Fruit fly (Drosophila melanogaster) whole organism, embryonic: ENCODE measurements around the gene Roc1b.

Experiments
- BtbVII ChIP-seq: fragments of 200-800 bp; sonication (Bioruptor generic); optimal IDR thresholded peaks from 3 replicates; lab custom pipeline; 2017; ENCODE audit warnings: missing biosample characterization, mild to moderate bottlenecking, missing genetic modification characterization
- CG10462 ChIP-seq: fragments of 200-800 bp; sonication (Bioruptor generic); optimal IDR thresholded peaks from 2 replicates; lab custom pipeline; 2016; ENCODE audit warnings: missing biosample characterization, missing genetic modification characterization
- CG13894 ChIP-seq: fragments of 200-800 bp; sonication (Bioruptor generic); optimal IDR thresholded peaks from 3 replicates; lab custom pipeline; 2018; ENCODE audit warnings: missing biosample characterization, mild to moderate bottlenecking, missing genetic modification characterization, moderate library complexity
- CG17359 ChIP-seq: fragments of 200-800 bp; sonication (Bioruptor generic); optimal IDR thresholded peaks from 3 replicates; lab custom pipeline; 2018; ENCODE audit warnings: missing biosample characterization, mild to moderate bottlenecking, missing genetic modification characterization, moderate library complexity
- CG17385 ChIP-seq: fragments of 200-800 bp; sonication (Bioruptor generic); optimal IDR thresholded peaks from 3 replicates; lab custom pipeline; 2018; ENCODE audit warnings: missing biosample characterization, mild to moderate bottlenecking, missing genetic modification characterization
- CG18764 ChIP-seq: fragments of 200-800 bp; sonication (Bioruptor generic); optimal IDR thresholded peaks from 3 replicates; lab custom pipeline; 2016; ENCODE audit warnings: missing biosample characterization, missing genetic modification characterization
- CG2889 ChIP-seq: fragments of 200-800 bp; sonication (Bioruptor generic); IDR thresholded peaks from 3 replicates; pipeline ENCODE4 v1.3.6; 2022; ENCODE audit warnings: missing biosample characterization, missing genetic modification characterization
- CG30020 ChIP-seq: fragments of 200-800 bp; optimal IDR thresholded peaks from 2 replicates; lab custom pipeline; 2019; ENCODE audit warnings: missing biosample characterization, mild to moderate bottlenecking, missing genetic modification characterization, moderate library complexity
- CG30403 ChIP-seq: fragments of 200-800 bp; sonication (Bioruptor generic); optimal IDR thresholded peaks from 3 replicates; lab custom pipeline; 2016; ENCODE audit warnings: missing biosample characterization, missing genetic modification characterization
- CG31388 ChIP-seq: fragments of 200-800 bp; sonication (Bioruptor generic); optimal IDR thresholded peaks from 2 replicates; lab custom pipeline; 2016; ENCODE audit warnings: missing biosample characterization, missing genetic modification characterization
- CG3726 ChIP-seq: fragments of 200-800 bp; sonication (Bioruptor generic); IDR thresholded peaks from 3 replicates; pipeline ENCODE4, ENCODE4 v1.3.6; 2022; ENCODE audit warnings: missing biosample characterization, missing genetic modification characterization
- CG4328 ChIP-seq: fragments of 200-800 bp; sonication (Bioruptor generic); optimal IDR thresholded peaks from 3 replicates; lab custom pipeline; 2017; ENCODE audit warnings: missing biosample characterization, missing genetic modification reagents, missing genetic modification characterization
- CG4360 ChIP-seq: fragments of 200-800 bp; sonication (Bioruptor generic); IDR thresholded peaks from 2 replicates; pipeline ENCODE4 v1.3.6; 2022; ENCODE audit warnings: missing biosample characterization, missing genetic modification characterization
- CG7271 ChIP-seq: fragments of 200-800 bp; sonication (Bioruptor generic); optimal IDR thresholded peaks from 2 replicates; lab custom pipeline; 2018; ENCODE audit warnings: missing biosample characterization, mild to moderate bottlenecking, missing genetic modification characterization, moderate library complexity
- CG7745 ChIP-seq: fragments of 200-800 bp; sonication (Bioruptor generic); optimal IDR thresholded peaks from 2 replicates; lab custom pipeline; 2018; ENCODE audit warnings: missing biosample characterization, mild to moderate bottlenecking, missing genetic modification characterization, moderate library complexity
- CG9797 ChIP-seq: fragments of 200-800 bp; sonication (Bioruptor generic); optimal IDR thresholded peaks from 3 replicates; lab custom pipeline; 2018; ENCODE audit warnings: missing biosample characterization, mild to moderate bottlenecking, missing genetic modification characterization
- Camta ChIP-seq: fragments of 200-800 bp; sonication (Bioruptor generic); optimal IDR thresholded peaks from 2 replicates; lab custom pipeline; 2016; ENCODE audit warnings: missing biosample characterization, missing genetic modification characterization
- CkIIα-i1 ChIP-seq: fragments of 200-800 bp; sonication (Bioruptor generic); IDR thresholded peaks from 2 replicates; pipeline ENCODE4 v1.3.6; 2022; ENCODE audit warnings: missing biosample characterization, missing genetic modification characterization
- E2f1 ChIP-seq: fragments of 200-800 bp; sonication (Bioruptor generic); IDR thresholded peaks from 2 replicates; pipeline ENCODE4 v1.3.6; 2022; ENCODE audit warnings: missing biosample characterization, missing genetic modification characterization
- GATAe ChIP-seq: fragments of 200-800 bp; sonication (Bioruptor generic); conservative IDR thresholded peaks from 2 replicates; pipeline ENCODE4 v1.3.6; 2022; ENCODE audit warnings: missing biosample characterization, missing genetic modification characterization
- Hr3 ChIP-seq: fragments of 200-800 bp; sonication (Bioruptor generic); optimal IDR thresholded peaks from 3 replicates; lab custom pipeline; 2016; ENCODE audit warnings: missing biosample characterization, missing genetic modification characterization
- Hr51 ChIP-seq, 2 experiments: fragments of 200-800 bp; sonication (Bioruptor generic); optimal IDR thresholded peaks; 2 replicates in 1 of 2; 3 replicates in 1 of 2; lab custom pipeline; 2016 to 2018; ENCODE audit warnings: missing biosample characterization in 2 of 2, missing genetic modification characterization in 2 of 2, mild to moderate bottlenecking in 1 of 2, moderate library complexity in 1 of 2
- Jarid2 ChIP-seq: fragments of 200-800 bp; sonication (Bioruptor generic); optimal IDR thresholded peaks from 3 replicates; lab custom pipeline; 2017; ENCODE audit warnings: mild to moderate bottlenecking, missing biosample characterization, missing genetic modification reagents, missing genetic modification characterization
- Kr ChIP-seq: fragments of 200-800 bp; sonication (Bioruptor generic); optimal IDR thresholded peaks from 2 replicates; lab custom pipeline; 2017; ENCODE audit warnings: missing biosample characterization, mild to moderate bottlenecking, missing genetic modification characterization
- Lim3 ChIP-seq: fragments of 200-800 bp; sonication (Bioruptor generic); IDR thresholded peaks from 2 replicates; pipeline ENCODE4 v1.3.6; 2022; ENCODE audit warnings: missing biosample characterization, missing genetic modification characterization
- MESR4 ChIP-seq: fragments of 200-800 bp; sonication (Bioruptor generic); optimal IDR thresholded peaks from 2 replicates; lab custom pipeline; 2018; ENCODE audit warnings: missing biosample characterization, mild to moderate bottlenecking, missing genetic modification characterization, moderate library complexity
- NK7.1 ChIP-seq: fragments of 200-800 bp; sonication (Bioruptor generic); optimal IDR thresholded peaks from 3 replicates; lab custom pipeline; 2016; ENCODE audit warnings: missing biosample characterization, missing genetic modification characterization
- Nf-YA ChIP-seq: fragments of 200-800 bp; sonication (Bioruptor generic); IDR thresholded peaks from 2 replicates; pipeline ENCODE4 v1.3.6; 2022; ENCODE audit warnings: missing biosample characterization, missing genetic modification characterization
- Pdp1 ChIP-seq, 2 experiments: fragments of 200-800 bp; sonication (Bioruptor generic); optimal IDR thresholded peaks; 3 replicates each; lab custom pipeline; 2016; ENCODE audit warnings: missing biosample characterization in 2 of 2, missing genetic modification characterization in 2 of 2, mild to moderate bottlenecking in 1 of 2, moderate library complexity in 1 of 2
- Six4 ChIP-seq: fragments of 200-800 bp; sonication (Bioruptor generic); optimal IDR thresholded peaks from 2 replicates; lab custom pipeline; 2016; ENCODE audit warnings: missing biosample characterization, missing genetic modification characterization
- Sry-β ChIP-seq: fragments of 200-800 bp; sonication (Bioruptor generic); optimal IDR thresholded peaks from 2 replicates; lab custom pipeline; 2018; ENCODE audit warnings: missing biosample characterization, mild to moderate bottlenecking, missing genetic modification characterization, moderate library complexity
- al ChIP-seq: fragments of 200-800 bp; sonication (Bioruptor generic); IDR thresholded peaks from 2 replicates; pipeline ENCODE4 v1.3.6; 2022; ENCODE audit warnings: missing biosample characterization, missing genetic modification characterization
- aop ChIP-seq: fragments of 200-800 bp; sonication (Bioruptor generic); IDR thresholded peaks from 2 replicates; pipeline ENCODE4 v1.3.6; 2022; ENCODE audit warnings: missing biosample characterization, missing genetic modification characterization
- az2 ChIP-seq: fragments of 200-800 bp; sonication (Bioruptor generic); optimal IDR thresholded peaks from 3 replicates; lab custom pipeline; 2016; ENCODE audit warnings: missing biosample characterization, missing genetic modification characterization
- cas ChIP-seq: fragments of 200-800 bp; sonication (Bioruptor generic); IDR thresholded peaks from 2 replicates; pipeline ENCODE4 v1.3.6; 2022; ENCODE audit warnings: missing biosample characterization, missing genetic modification characterization
- corto ChIP-seq: fragments of 200-800 bp; sonication (Bioruptor generic); optimal IDR thresholded peaks from 2 replicates; lab custom pipeline; 2016; ENCODE audit warnings: missing biosample characterization, mild to moderate bottlenecking, missing genetic modification characterization, moderate library complexity
- crp ChIP-seq, 2 experiments: fragments of 200-800 bp; sonication (Bioruptor generic); optimal IDR thresholded peaks; 2 replicates in 1 of 2; 3 replicates in 1 of 2; lab custom pipeline; 2017; ENCODE audit warnings: missing biosample characterization in 2 of 2, missing genetic modification characterization in 2 of 2, mild to moderate bottlenecking in 1 of 2, moderate library complexity in 1 of 2
- disco-r ChIP-seq: fragments of 200-800 bp; sonication (Bioruptor generic); optimal IDR thresholded peaks from 2 replicates; lab custom pipeline; 2016; ENCODE audit warnings: missing biosample characterization, missing genetic modification characterization
- fd3F ChIP-seq: fragments of 200-800 bp; sonication (Bioruptor generic); optimal IDR thresholded peaks from 2 replicates; lab custom pipeline; 2018; ENCODE audit warnings: missing biosample characterization, mild to moderate bottlenecking, missing genetic modification characterization, moderate library complexity
- gfzf ChIP-seq: fragments of 200-800 bp; sonication (Bioruptor generic); optimal IDR thresholded peaks from 2 replicates; lab custom pipeline; 2016; ENCODE audit warnings: missing biosample characterization, mild to moderate bottlenecking, missing genetic modification characterization, moderate library complexity
- klu ChIP-seq: fragments of 200-800 bp; sonication (Bioruptor generic); IDR thresholded peaks from 2 replicates; pipeline ENCODE4 v1.3.6; 2022; ENCODE audit warnings: missing biosample characterization, missing genetic modification characterization
- kni ChIP-seq: fragments of 200-800 bp; sonication (Bioruptor generic); optimal IDR thresholded peaks from 3 replicates; lab custom pipeline; 2017; ENCODE audit warnings: mild to moderate bottlenecking, missing biosample characterization, missing genetic modification reagents, missing genetic modification characterization
- onecut ChIP-seq: fragments of 200-800 bp; sonication (Bioruptor generic); IDR thresholded peaks from 2 replicates; pipeline ENCODE4 v1.3.6; 2022; ENCODE audit warnings: missing biosample characterization, missing genetic modification characterization
- rib ChIP-seq: fragments of 200-800 bp; sonication (Bioruptor generic); IDR thresholded peaks from 2 replicates; pipeline ENCODE4 v1.3.6; 2022; ENCODE audit warnings: missing biosample characterization, missing genetic modification characterization
- sima ChIP-seq: fragments of 200-800 bp; sonication (Bioruptor generic); optimal IDR thresholded peaks from 2 replicates; lab custom pipeline; 2016; ENCODE audit warnings: missing biosample characterization, missing genetic modification characterization
- slbo ChIP-seq: fragments of 200-800 bp; sonication (Bioruptor generic); IDR thresholded peaks from 2 replicates; pipeline ENCODE4 v1.3.6; 2022; ENCODE audit warnings: missing biosample characterization, missing genetic modification characterization
- tll ChIP-seq, 2 experiments: fragments of 200-800 bp in 1 of 2; fragments of >200 bp in 1 of 2; sonication (Bioruptor generic) in 1 of 2; optimal IDR thresholded peaks; 2 replicates each; lab custom pipeline; 2017 to 2019; ENCODE audit warnings: missing biosample characterization in 2 of 2, missing genetic modification characterization in 2 of 2, mild to moderate bottlenecking in 1 of 2, moderate library complexity in 1 of 2
- unc-4 ChIP-seq: fragments of 200-800 bp; sonication (Bioruptor generic); IDR thresholded peaks from 2 replicates; pipeline ENCODE4 v1.3.6; 2022; ENCODE audit warnings: missing biosample characterization, missing genetic modification characterization; ENCODE audit not compliant: partially characterized antibody

The Roc1b gene

dm6 chr3L:347641-348405, 10.0 kb upstream of the Roc1b start (continued):
- TF ChIP-seq slbo (peak; percentile 62), CG30403 (GFP tag; lab: Kevin White, UChicago) (peak; percentile 77), Hr3 (GFP tag; lab: Kevin White, UChicago) (peak; percentile 69), al (GFP tag; lab: Robert Waterston, UW) (0 out of 2 replicates have a peak, but pooled peaks have one; percentile 4), Jarid2 (GFP tag; lab: Kevin White, UChicago) (no peak), Six4 (GFP tag; lab: Kevin White, UChicago) (peak; percentile 67), GATAe (GFP tag; lab: Robert Waterston, UW) (no peak), klu (GFP tag; lab: Robert Waterston, UW) (no peak), CG13894 (no peak), CG17359 (tag; lab: Kevin White, UChicago) (peak; percentile 83), CG7745 (tag; lab: Kevin White, UChicago) (peak; percentile 4), rib (GFP tag; lab: Robert Waterston, UW) (no peak), Nf-YA (GFP tag; lab: Robert Waterston, UW) (peak; percentile 42; the same call in 1 of the 2 replicates), unc-4 (GFP tag; lab: Robert Waterston, UW) (no peak), CG4328 (GFP tag; lab: Kevin White, UChicago) (no peak), CkIIα-i1 (GFP tag; lab: Robert Waterston, UW) (no peak), disco-r (GFP tag; lab: Kevin White, UChicago) (peak; percentile 42), corto (GFP tag; lab: Kevin White, UChicago) (no peak), CG30020 (tag; lab: Kevin White, UChicago) (no peak), Pdp1 (GFP tag; optimal IDR thresholded peaks at IDR 0.05; lab: Kevin White, UChicago) (peak; percentile 63 to 88), Kr (GFP tag; lab: Kevin White, UChicago) (no peak), Hr51 (GFP tag; optimal IDR thresholded peaks at IDR 0.05; lab: Kevin White, UChicago) (peak in 1 of 2 experiments; percentile 57), az2 (GFP tag; lab: Kevin White, UChicago) (peak; percentile 83), MESR4 (GFP tag; lab: Kevin White, UChicago) (no peak), gfzf (GFP tag; lab: Kevin White, UChicago) (no peak), NK7.1 (GFP tag; lab: Kevin White, UChicago) (peak; percentile 23), onecut (GFP tag; lab: Robert Waterston, UW) (peak; percentile 50; the same call in 1 of the 2 replicates), CG7271 (tag; lab: Kevin White, UChicago) (no peak), Lim3 (GFP tag; lab: Robert Waterston, UW) (0 out of 2 replicates have a peak, but pooled peaks have one; percentile 13), tll (GFP tag; optimal IDR thresholded peaks at IDR 0.05; lab: Kevin White, UChicago) (no peak), CG18764 (GFP tag; lab: Kevin White, UChicago) (peak; percentile 61), cas (GFP tag; lab: Robert Waterston, UW) (no peak), CG31388 (GFP tag; lab: Kevin White, UChicago) (peak; percentile 27), CG10462 (GFP tag; lab: Kevin White, UChicago) (no peak), CG2889 (GFP tag; lab: Robert Waterston, UW) (peak; percentile 44; the same call in 1 of the 3 replicates), CG9797 (GFP tag; lab: Kevin White, UChicago) (no peak), fd3F (no peak), Camta (GFP tag; lab: Kevin White, UChicago) (peak; percentile 67), BtbVII (GFP tag; lab: Kevin White, UChicago) (no peak), CG17385 (peak; percentile 88), kni (GFP tag; lab: Kevin White, UChicago) (peak; percentile 60), Sry-β (GFP tag; lab: Kevin White, UChicago) (peak; percentile 27), CG4360 (GFP tag; lab: Robert Waterston, UW) (no peak), E2f1 (GFP tag; lab: Robert Waterston, UW) (peak; percentile 68), sima (peak; percentile 16), crp (GFP tag; optimal IDR thresholded peaks at IDR 0.05; lab: Kevin White, UChicago) (peak in 1 of 2 experiments; percentile 50), aop (GFP tag; lab: Robert Waterston, UW) (no peak), CG3726 (GFP tag; lab: Robert Waterston, UW) (0 out of 3 replicates have a peak, but pooled peaks have one; percentile 44)
